Fruit fly (Drosophila melanogaster): ENCODE results near the gene AsnRS.

Gene AsnRS

DNA sequence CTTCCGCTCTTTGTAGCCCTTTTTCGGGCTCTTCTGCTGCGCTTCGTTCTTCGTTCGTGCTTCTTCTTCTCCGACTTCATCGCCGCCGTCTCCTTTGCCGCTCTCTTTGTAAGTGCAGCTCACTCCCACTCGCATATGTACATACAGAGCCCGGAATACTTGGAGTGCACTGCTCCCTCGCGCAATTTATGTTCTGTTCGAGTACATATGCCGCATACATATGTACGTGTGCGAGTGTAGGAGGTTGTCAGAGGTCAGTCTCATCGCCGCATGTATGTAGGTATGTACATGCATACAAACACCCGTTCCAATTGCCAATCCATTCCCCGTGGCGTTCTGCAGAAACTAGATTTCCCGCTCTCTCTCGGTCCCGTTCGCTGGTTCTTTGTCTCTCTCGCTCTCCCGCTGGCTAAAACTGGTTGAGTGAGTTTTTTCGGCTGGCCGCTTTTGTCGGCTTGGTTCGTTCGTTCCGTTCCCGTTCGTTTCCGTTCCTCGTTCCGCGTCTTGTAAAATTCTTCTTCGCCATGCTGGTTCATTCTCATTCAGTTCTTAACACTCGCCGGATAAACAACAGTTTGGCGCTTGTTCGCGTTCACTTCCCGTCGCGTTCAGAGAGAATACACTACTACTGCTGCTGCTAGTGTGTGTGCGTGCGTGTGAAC, 26.4 kb upstream of the AsnRS start:
- TF ChIP-seq bab1 (GFP tag; optimal IDR thresholded peaks at IDR 0.05) (peak; percentile 48), CG7101 (tag; optimal IDR thresholded peaks at IDR 0.05) (peak; percentile 42), CG14711 (tag; optimal IDR thresholded peaks at IDR 0.05) (peak; percentile 26), CG5204 (GFP tag; optimal IDR thresholded peaks at IDR 0.05) (no peak), Crg-1 (GFP tag; optimal IDR thresholded peaks at IDR 0.05) (no peak), toe (GFP tag; optimal IDR thresholded peaks at IDR 0.05) (no peak), CG11617 (GFP tag; optimal IDR thresholded peaks at IDR 0.05) (no peak), tj (GFP tag; optimal IDR thresholded peaks at IDR 0.05) (peak; percentile 39), CG7045 (GFP tag; optimal IDR thresholded peaks at IDR 0.05) (no peak), kay (GFP tag; ENCODE audit: borderline replicate concordance) (no peak), Clk (GFP tag; optimal IDR thresholded peaks at IDR 0.05) (no peak), pad (GFP tag; optimal IDR thresholded peaks at IDR 0.05) (peak; percentile 70), Hr96 (GFP tag; optimal IDR thresholded peaks at IDR 0.05) (peak; percentile 46), CG1620 (GFP tag; optimal IDR thresholded peaks at IDR 0.05) (no peak), cnc (optimal IDR thresholded peaks at IDR 0.05) (no peak), CG33017 (tag; optimal IDR thresholded peaks at IDR 0.05) (peak; percentile 32), ovo (GFP tag; optimal IDR thresholded peaks at IDR 0.05) (peak; percentile 64), Mnt (GFP tag; optimal IDR thresholded peaks at IDR 0.05) (peak; percentile 82), cic (GFP tag; optimal IDR thresholded peaks at IDR 0.05) (peak; percentile 59), CG12768 (GFP tag; optimal IDR thresholded peaks at IDR 0.05) (peak; percentile 59)

DNA sequence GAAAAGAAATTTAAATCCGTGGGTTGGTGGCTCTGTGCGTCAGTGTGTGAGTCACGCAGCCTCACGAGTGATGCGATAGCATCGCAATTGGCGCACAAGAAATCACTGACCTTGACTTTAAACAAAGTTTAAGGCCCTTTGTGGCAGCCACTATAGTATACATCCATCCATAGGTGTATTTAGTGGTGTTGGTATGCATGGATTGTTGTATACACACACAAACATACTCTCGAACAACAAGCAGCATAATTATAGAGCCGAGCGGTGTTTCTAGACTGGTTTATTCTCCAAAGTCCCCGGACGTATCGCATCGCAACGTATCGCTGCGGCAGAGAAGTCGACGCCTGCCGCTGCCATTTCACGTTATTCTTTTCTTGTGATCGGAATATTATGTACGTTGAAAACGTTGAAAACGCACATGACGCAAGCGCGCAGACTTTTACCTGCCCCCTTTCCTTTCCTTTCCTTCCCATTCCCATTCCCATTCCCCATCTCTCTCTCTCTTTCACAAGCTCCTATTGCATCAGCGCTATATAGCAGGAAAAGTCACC, 25.1 kb upstream of the AsnRS start:
- TF ChIP-seq CG33017 (tag; optimal IDR thresholded peaks at IDR 0.05) (no peak), CG7045 (GFP tag; optimal IDR thresholded peaks at IDR 0.05) (no peak), bab1 (GFP tag; optimal IDR thresholded peaks at IDR 0.05) (peak; percentile 37), tj (GFP tag; optimal IDR thresholded peaks at IDR 0.05) (no peak)

DNA sequence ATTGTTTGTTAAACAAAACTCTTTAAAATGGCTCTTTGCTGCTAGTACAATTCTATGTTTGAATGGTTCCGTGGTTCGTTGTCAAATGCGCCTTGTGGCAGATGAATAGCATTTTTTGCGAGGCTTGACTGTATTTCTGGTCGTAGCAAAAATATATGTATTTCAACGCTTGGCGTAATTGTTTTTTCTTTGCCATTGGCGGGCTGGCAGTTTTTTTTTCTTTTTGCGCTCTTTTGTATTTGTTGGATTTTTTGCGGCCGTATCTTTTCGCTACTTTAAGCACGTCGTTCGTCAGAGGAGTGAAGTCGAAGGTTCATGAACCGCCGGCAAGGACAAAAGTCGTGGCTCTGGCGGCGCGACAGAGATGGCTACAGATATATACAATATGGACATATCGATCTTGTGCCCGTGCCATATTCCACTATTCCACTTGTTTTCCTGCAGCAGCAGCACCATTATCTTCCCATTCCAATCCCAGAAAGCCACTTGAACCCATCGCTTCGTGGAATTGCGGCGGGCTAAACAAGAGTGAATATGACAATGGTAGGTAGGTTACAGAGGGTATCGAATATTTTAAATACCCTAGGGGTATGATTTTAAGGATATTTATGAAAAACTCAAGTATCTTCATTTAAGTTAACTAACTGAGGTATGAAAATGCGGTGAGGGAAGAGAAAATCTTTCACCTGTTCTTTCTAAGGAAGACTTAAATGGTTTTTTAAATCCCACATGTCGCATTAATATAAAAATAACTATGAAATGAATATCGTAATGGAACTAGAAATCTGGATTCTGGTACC, 24.4 kb upstream of the AsnRS start:
- TF ChIP-seq toe (GFP tag; optimal IDR thresholded peaks at IDR 0.05), result no peak
- TF ChIP-seq Crg-1 (GFP tag; optimal IDR thresholded peaks at IDR 0.05), result no peak
- TF ChIP-seq kay (GFP tag; ENCODE audit: borderline replicate concordance), result peak; percentile 48
- TF ChIP-seq Hr96 (GFP tag; optimal IDR thresholded peaks at IDR 0.05), result no peak
- TF ChIP-seq CG12768 (GFP tag; optimal IDR thresholded peaks at IDR 0.05), result no peak
- TF ChIP-seq bab1 (GFP tag; optimal IDR thresholded peaks at IDR 0.05), result peak; percentile 57
- TF ChIP-seq tj (GFP tag; optimal IDR thresholded peaks at IDR 0.05), result peak; percentile 75
- TF ChIP-seq Clk (GFP tag; optimal IDR thresholded peaks at IDR 0.05), result no peak
- TF ChIP-seq CG7045 (GFP tag; optimal IDR thresholded peaks at IDR 0.05), result no peak

DNA sequence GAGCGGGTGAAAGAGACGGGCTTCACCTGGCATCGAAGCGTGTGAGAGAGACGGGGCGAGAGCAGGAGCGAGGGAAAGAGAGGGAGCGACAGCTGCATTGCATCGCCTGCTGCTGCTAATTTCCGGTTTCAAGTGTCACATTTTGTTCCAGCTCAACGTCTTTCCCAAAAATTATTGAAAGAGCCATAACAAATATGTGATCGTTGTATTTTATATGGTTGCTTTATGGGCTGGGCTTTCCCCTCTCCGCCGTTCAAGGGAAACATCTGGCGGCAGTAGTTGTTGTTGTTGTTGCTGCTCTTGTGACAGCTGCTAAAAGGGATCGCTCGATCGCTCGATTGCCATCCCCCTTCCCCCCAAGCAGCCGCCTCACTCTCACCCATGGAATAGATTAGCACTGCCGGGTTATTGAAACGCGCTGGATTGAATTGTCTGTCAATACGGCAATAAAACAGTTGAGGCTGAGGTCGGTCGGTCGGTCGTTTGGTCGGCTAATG, 23.2 kb upstream of the AsnRS start:
- TF ChIP-seq CG7045 (GFP tag; optimal IDR thresholded peaks at IDR 0.05) (no peak), Hr96 (GFP tag; optimal IDR thresholded peaks at IDR 0.05) (no peak), tj (GFP tag; optimal IDR thresholded peaks at IDR 0.05) (no peak), Mnt (GFP tag; optimal IDR thresholded peaks at IDR 0.05) (no peak), toe (GFP tag; optimal IDR thresholded peaks at IDR 0.05) (no peak), CG11617 (GFP tag; optimal IDR thresholded peaks at IDR 0.05) (no peak), Clk (GFP tag; optimal IDR thresholded peaks at IDR 0.05) (no peak), CG7101 (tag; optimal IDR thresholded peaks at IDR 0.05) (no peak), CG14711 (tag; optimal IDR thresholded peaks at IDR 0.05) (no peak), CG1620 (GFP tag; optimal IDR thresholded peaks at IDR 0.05) (no peak), cnc (optimal IDR thresholded peaks at IDR 0.05) (no peak), CG12768 (GFP tag; optimal IDR thresholded peaks at IDR 0.05) (no peak), bab1 (GFP tag; optimal IDR thresholded peaks at IDR 0.05) (no peak), kay (GFP tag; ENCODE audit: borderline replicate concordance) (no peak), Crg-1 (GFP tag; optimal IDR thresholded peaks at IDR 0.05) (no peak), ovo (GFP tag; optimal IDR thresholded peaks at IDR 0.05) (no peak), CG5204 (GFP tag; optimal IDR thresholded peaks at IDR 0.05) (no peak), CG33017 (tag; optimal IDR thresholded peaks at IDR 0.05) (no peak)

DNA sequence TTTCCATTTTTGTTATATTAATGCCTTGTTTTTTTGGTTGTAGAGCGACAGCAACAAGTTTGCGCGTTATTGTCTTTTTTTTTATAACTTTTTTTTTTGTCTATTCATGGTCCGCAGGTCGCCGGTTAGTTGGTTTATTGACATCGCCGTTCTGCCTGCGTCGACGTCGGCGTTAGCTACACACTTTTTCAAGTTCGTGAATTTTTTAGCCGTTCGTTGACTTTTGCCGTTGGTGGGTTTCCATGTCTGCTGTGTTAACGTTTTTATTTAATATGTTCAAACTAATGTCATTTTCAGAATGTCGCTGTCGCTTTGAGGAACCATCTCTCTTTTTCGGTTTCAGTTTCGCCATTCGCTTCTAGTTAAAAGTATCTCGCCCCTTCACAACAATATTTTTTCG, 14.9 kb upstream of the AsnRS start:
- TF ChIP-seq kay (GFP tag; ENCODE audit: borderline replicate concordance) (peak; percentile 57), cnc (optimal IDR thresholded peaks at IDR 0.05) (no peak)

DNA sequence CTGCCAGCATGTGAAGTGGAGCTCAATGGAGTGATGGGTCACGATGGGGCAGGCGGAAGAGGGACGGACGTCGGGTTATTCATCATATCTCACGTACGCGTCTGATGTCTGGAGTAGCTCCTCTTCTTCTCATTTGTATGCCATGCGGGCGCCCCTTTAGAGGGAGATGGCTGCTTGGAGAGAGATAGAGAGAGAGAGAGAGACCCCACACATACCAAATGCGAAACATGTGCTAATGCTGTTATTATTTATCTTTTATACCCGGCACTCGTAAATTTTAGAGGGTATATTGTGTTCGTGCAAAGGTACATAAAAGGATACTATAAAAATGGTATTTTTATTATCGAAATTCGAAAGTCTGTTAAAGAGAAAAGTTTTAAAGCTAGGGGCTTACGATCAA, 14.3 kb upstream of the AsnRS start:
- no peak for TF ChIP-seq CG7045 (GFP tag; optimal IDR thresholded peaks at IDR 0.05)
- TF ChIP-seq CG14711 (tag; optimal IDR thresholded peaks at IDR 0.05), result no peak

Data from whole organism, adult.